ENCODE assay signal across 1 fruit fly cellular context in the genomic region with DNA sequence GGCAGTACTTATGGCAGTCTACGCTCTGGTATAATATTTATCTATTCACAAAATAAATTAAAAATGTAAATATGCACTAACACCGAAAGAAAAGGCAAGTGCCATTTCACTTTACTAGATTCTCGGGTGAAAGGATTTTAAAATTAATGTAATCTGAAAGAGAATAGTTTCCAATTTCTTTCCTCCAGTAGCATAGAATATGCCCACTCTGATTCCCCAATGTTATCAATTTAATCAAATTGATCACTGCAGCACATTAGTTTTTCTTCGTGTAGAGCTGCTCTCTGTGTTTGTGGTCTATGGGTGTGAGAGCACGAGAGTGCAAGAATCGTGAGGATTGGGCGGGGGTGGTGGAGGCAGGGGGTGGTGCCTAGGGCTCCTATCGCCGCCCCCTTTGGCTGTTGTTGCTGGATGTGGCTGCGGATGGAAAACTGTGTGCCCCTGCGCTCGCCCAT.
TF ChIP-seq lines count a peak whose summit lies in the region.

No protein-coding gene starts in this region.

TF ChIP-seq in whole organism, embryonic, 481 proteins besides CTCF, POLR2A, EP300 and RAD21 (continued from another document and continues in another):
- TF ChIP-seq NC2β (GFP tag; optimal IDR thresholded peaks at IDR 0.05; lab: Kevin White, UChicago): peak; percentile 73
- TF ChIP-seq CG13624 (GFP tag; optimal IDR thresholded peaks at IDR 0.05; lab: Kevin White, UChicago): no peak
- peak; percentile 76 for TF ChIP-seq CG8290 (GFP tag; optimal IDR thresholded peaks at IDR 0.05; lab: Kevin White, UChicago)
- TF ChIP-seq CG8290 (tag; optimal IDR thresholded peaks at IDR 0.05; lab: Kevin White, UChicago): peak; percentile 20 to 80
- TF ChIP-seq wor (GFP tag; IDR thresholded peaks at IDR 0.05; lab: Robert Waterston, UW): peak; percentile 71
- TF ChIP-seq CG8089 (GFP tag; optimal IDR thresholded peaks at IDR 0.05; lab: Kevin White, UChicago): peak; percentile 70
- TF ChIP-seq CG15479 (GFP tag; optimal IDR thresholded peaks at IDR 0.05; lab: Kevin White, UChicago): no peak
- peak; percentile 49 for TF ChIP-seq grn (GFP tag; optimal IDR thresholded peaks at IDR 0.05; lab: Kevin White, UChicago)
- TF ChIP-seq CG2875 (GFP tag; optimal IDR thresholded peaks at IDR 0.05; lab: Kevin White, UChicago): peak; percentile 89
- peak; percentile 79 for TF ChIP-seq Xbp1 (GFP tag; optimal IDR thresholded peaks at IDR 0.05; lab: Kevin White, UChicago)
- no peak for TF ChIP-seq sima (GFP tag; optimal IDR thresholded peaks at IDR 0.05; lab: Kevin White, UChicago)
- TF ChIP-seq H15 (GFP tag; IDR thresholded peaks at IDR 0.05; lab: Robert Waterston, UW): peak; percentile 32; the same call in 2 of the 3 replicates
- no peak for TF ChIP-seq B-H2 (GFP tag; optimal IDR thresholded peaks at IDR 0.05; lab: Kevin White, UChicago)
- TF ChIP-seq CG5180 (GFP tag; optimal IDR thresholded peaks at IDR 0.05; lab: Kevin White, UChicago): no peak
- peak; percentile 6 for TF ChIP-seq Ets97D (GFP tag; optimal IDR thresholded peaks at IDR 0.05; lab: Kevin White, UChicago)
- no peak for TF ChIP-seq nom (GFP tag; optimal IDR thresholded peaks at IDR 0.05; lab: Kevin White, UChicago)
- 0 out of 2 replicates have a peak, but pooled peaks have one; percentile 21 for TF ChIP-seq CG11696 (GFP tag; IDR thresholded peaks at IDR 0.05; lab: Robert Waterston, UW)
- no peak for TF ChIP-seq luna (GFP tag; optimal IDR thresholded peaks at IDR 0.05; lab: Kevin White, UChicago)
- TF ChIP-seq gt (GFP tag; IDR thresholded peaks at IDR 0.05; lab: Robert Waterston, UW): peak; percentile 58; the same call in 1 of the 2 replicates
- TF ChIP-seq yki (optimal IDR thresholded peaks at IDR 0.05; lab: Kevin White, UChicago): no peak
- no peak for TF ChIP-seq Taf1 (GFP tag; IDR thresholded peaks at IDR 0.05; lab: Robert Waterston, UW)
- peak; percentile 60 for TF ChIP-seq CG8944 (GFP tag; optimal IDR thresholded peaks at IDR 0.05; lab: Kevin White, UChicago)
- no peak for TF ChIP-seq Hr39 (optimal IDR thresholded peaks at IDR 0.05; lab: Kevin White, UChicago)
- peak; percentile 51 for TF ChIP-seq ems (GFP tag; optimal IDR thresholded peaks at IDR 0.05; lab: Kevin White, UChicago)
- TF ChIP-seq ind (GFP tag; optimal IDR thresholded peaks at IDR 0.05; lab: Kevin White, UChicago): peak; percentile 69
- TF ChIP-seq corto (GFP tag; optimal IDR thresholded peaks at IDR 0.05; lab: Kevin White, UChicago): peak; percentile 42
- no peak for TF ChIP-seq chinmo (GFP tag; IDR thresholded peaks at IDR 0.05; lab: Robert Waterston, UW; ENCODE audit: partially characterized antibody)
- peak; percentile 22 for TF ChIP-seq CG15073 (GFP tag; optimal IDR thresholded peaks at IDR 0.05; lab: Kevin White, UChicago)
- TF ChIP-seq cato (GFP tag; optimal IDR thresholded peaks at IDR 0.05; lab: Kevin White, UChicago; ENCODE audit: borderline replicate concordance): peak; percentile 88
- TF ChIP-seq Oaz (GFP tag; IDR thresholded peaks at IDR 0.05; lab: Robert Waterston, UW): no peak
- TF ChIP-seq CkIIα-i1 (GFP tag; IDR thresholded peaks at IDR 0.05; lab: Robert Waterston, UW): no peak
- TF ChIP-seq CG6683 (GFP tag; optimal IDR thresholded peaks at IDR 0.05; lab: Kevin White, UChicago): peak; percentile 42
- peak; percentile 75 for TF ChIP-seq Mes4 (GFP tag; optimal IDR thresholded peaks at IDR 0.05; lab: Kevin White, UChicago)
- TF ChIP-seq jumu (GFP tag; optimal IDR thresholded peaks at IDR 0.05; lab: Kevin White, UChicago): peak; percentile 60
- no peak for TF ChIP-seq wdn (GFP tag; IDR thresholded peaks at IDR 0.05; lab: Robert Waterston, UW)
- TF ChIP-seq hkb (optimal IDR thresholded peaks at IDR 0.05; lab: Kevin White, UChicago): no peak
- peak; percentile 71 for TF ChIP-seq hkb (GFP tag; IDR thresholded peaks at IDR 0.05; lab: Robert Waterston, UW)
- TF ChIP-seq tio (GFP tag; optimal IDR thresholded peaks at IDR 0.05; lab: Kevin White, UChicago): peak; percentile 84
- TF ChIP-seq CG34422 (GFP tag; IDR thresholded peaks at IDR 0.05; lab: Robert Waterston, UW): peak; percentile 80; the same call in 2 of the 3 replicates
- peak; percentile 31 for TF ChIP-seq eyg (GFP tag; optimal IDR thresholded peaks at IDR 0.05; lab: Kevin White, UChicago)
- peak; percentile 65 for TF ChIP-seq CG6272 (GFP tag; IDR thresholded peaks at IDR 0.05; lab: Robert Waterston, UW)
- TF ChIP-seq Oli (tag; optimal IDR thresholded peaks at IDR 0.05; lab: Kevin White, UChicago): peak; percentile 88
- TF ChIP-seq gro (GFP tag; optimal IDR thresholded peaks at IDR 0.05; lab: Kevin White, UChicago): no peak
- 0 out of 2 replicates have a peak, but pooled peaks have one; percentile 31 for TF ChIP-seq dimm (GFP tag; IDR thresholded peaks at IDR 0.05; lab: Robert Waterston, UW)
- TF ChIP-seq Myb (GFP tag; optimal IDR thresholded peaks at IDR 0.05; lab: Kevin White, UChicago): peak; percentile 18
- TF ChIP-seq lov (optimal IDR thresholded peaks at IDR 0.05; lab: Kevin White, UChicago): no peak
- TF ChIP-seq lov (GFP tag; IDR thresholded peaks at IDR 0.05; lab: Robert Waterston, UW): peak; percentile 72; the same call in 1 of the 3 replicates
- peak in 1 of 2 experiments; percentile 40 for TF ChIP-seq crp (GFP tag; optimal IDR thresholded peaks at IDR 0.05; lab: Kevin White, UChicago)
- no peak for TF ChIP-seq Dip3 (GFP tag; optimal IDR thresholded peaks at IDR 0.05; lab: Kevin White, UChicago)
- no peak for TF ChIP-seq klu (GFP tag; IDR thresholded peaks at IDR 0.05; lab: Robert Waterston, UW)
- no peak for TF ChIP-seq Hand (GFP tag; optimal IDR thresholded peaks at IDR 0.05; lab: Kevin White, UChicago)
- no peak for TF ChIP-seq tna (GFP tag; IDR thresholded peaks at IDR 0.05; lab: Robert Waterston, UW; ENCODE audit: partially characterized antibody)
- no peak; the same call in 2 of the 3 replicates for TF ChIP-seq Aef1 (GFP tag; IDR thresholded peaks at IDR 0.05; lab: Robert Waterston, UW)
- TF ChIP-seq CG10959 (GFP tag; IDR thresholded peaks at IDR 0.05; lab: Robert Waterston, UW): peak; percentile 76
- peak; percentile 94 for TF ChIP-seq CG2712 (tag; optimal IDR thresholded peaks at IDR 0.05; lab: Kevin White, UChicago)
- no peak for TF ChIP-seq Sin3A (optimal IDR thresholded peaks at IDR 0.05; lab: Kevin White, UChicago)
- TF ChIP-seq Opbp (GFP tag; IDR thresholded peaks at IDR 0.05; lab: Robert Waterston, UW; ENCODE audit: partially characterized antibody): no peak
- TF ChIP-seq CG6654 (GFP tag; optimal IDR thresholded peaks at IDR 0.05; lab: Kevin White, UChicago): peak; percentile 73
- TF ChIP-seq CG10654 (GFP tag; optimal IDR thresholded peaks at IDR 0.05; lab: Kevin White, UChicago): peak; percentile 66
- TF ChIP-seq en (GFP tag; optimal IDR thresholded peaks at IDR 0.05; lab: Kevin White, UChicago): peak; percentile 63
- peak; percentile 98 for TF ChIP-seq sens (GFP tag; lab: Kevin White, UChicago)
- TF ChIP-seq Dll (GFP tag; IDR thresholded peaks at IDR 0.05; lab: Robert Waterston, UW; ENCODE audit: partially characterized antibody): no peak
- no peak for TF ChIP-seq Dip2 (GFP tag; IDR thresholded peaks at IDR 0.05; lab: Robert Waterston, UW)
- TF ChIP-seq CG16779 (GFP tag; IDR thresholded peaks at IDR 0.05; lab: Robert Waterston, UW): no peak
- peak; percentile 65 for TF ChIP-seq Jarid2 (GFP tag; optimal IDR thresholded peaks at IDR 0.05; lab: Kevin White, UChicago)
- peak; percentile 82 for TF ChIP-seq row (GFP tag; IDR thresholded peaks at IDR 0.05; lab: Robert Waterston, UW)
- TF ChIP-seq CG4854 (GFP tag; optimal IDR thresholded peaks at IDR 0.05; lab: Kevin White, UChicago): peak; percentile 47
- peak; percentile 66 for TF ChIP-seq wek (GFP tag; optimal IDR thresholded peaks at IDR 0.05; lab: Kevin White, UChicago)
- peak; percentile 76 for TF ChIP-seq Ptx1 (GFP tag; IDR thresholded peaks at IDR 0.05; lab: Robert Waterston, UW)
- TF ChIP-seq CG33213 (GFP tag; optimal IDR thresholded peaks at IDR 0.05; lab: Kevin White, UChicago): peak; percentile 72
- no peak for TF ChIP-seq insv (GFP tag; optimal IDR thresholded peaks at IDR 0.05; lab: Kevin White, UChicago)
- no peak for TF ChIP-seq CG4282 (GFP tag; optimal IDR thresholded peaks at IDR 0.05; lab: Kevin White, UChicago)
- TF ChIP-seq Mad (GFP tag; optimal IDR thresholded peaks at IDR 0.05; lab: Kevin White, UChicago): peak; percentile 42
- TF ChIP-seq Drgx (GFP tag; IDR thresholded peaks at IDR 0.05; lab: Robert Waterston, UW): peak; percentile 88
- TF ChIP-seq Dfd (GFP tag; optimal IDR thresholded peaks at IDR 0.05; lab: Kevin White, UChicago): no peak
- TF ChIP-seq Usf (GFP tag; optimal IDR thresholded peaks at IDR 0.05; lab: Kevin White, UChicago): peak; percentile 67
- peak; percentile 60 for TF ChIP-seq CG10366 (GFP tag; IDR thresholded peaks at IDR 0.05; lab: Robert Waterston, UW)
- peak; percentile 70; the same call in 2 of the 3 replicates for TF ChIP-seq ken (GFP tag; IDR thresholded peaks at IDR 0.05; lab: Robert Waterston, UW)
- TF ChIP-seq Fer2 (tag; optimal IDR thresholded peaks at IDR 0.05; lab: Kevin White, UChicago): no peak
- TF ChIP-seq lab (GFP tag; optimal IDR thresholded peaks at IDR 0.05; lab: Kevin White, UChicago): peak; percentile 82
- TF ChIP-seq abd-A (tag; optimal IDR thresholded peaks at IDR 0.05; lab: Kevin White, UChicago): no peak
- peak; percentile 8 for TF ChIP-seq CG9797 (GFP tag; optimal IDR thresholded peaks at IDR 0.05; lab: Kevin White, UChicago)
- peak; percentile 52 for TF ChIP-seq Ada2b (GFP tag; IDR thresholded peaks at IDR 0.05; lab: Robert Waterston, UW)
- no peak for TF ChIP-seq stc (GFP tag; IDR thresholded peaks at IDR 0.05; lab: Robert Waterston, UW)
- TF ChIP-seq Hr78 (GFP tag; optimal IDR thresholded peaks at IDR 0.05; lab: Kevin White, UChicago): peak in 1 of 2 experiments; percentile 67
- TF ChIP-seq jigr1 (GFP tag; IDR thresholded peaks at IDR 0.05; lab: Robert Waterston, UW): no peak
- no peak for TF ChIP-seq CG6175 (GFP tag; IDR thresholded peaks at IDR 0.05; lab: Robert Waterston, UW)
- no peak for TF ChIP-seq CG34224 (GFP tag; IDR thresholded peaks at IDR 0.05; lab: Robert Waterston, UW; ENCODE audit: partially characterized antibody)
- TF ChIP-seq CG30431 (GFP tag; optimal IDR thresholded peaks at IDR 0.05; lab: Kevin White, UChicago): peak; percentile 75
- no peak; the same call in 2 of the 3 replicates for TF ChIP-seq CG7357 (GFP tag; IDR thresholded peaks at IDR 0.05; lab: Robert Waterston, UW)
- TF ChIP-seq CoRest (tag; optimal IDR thresholded peaks at IDR 0.05; lab: Kevin White, UChicago): peak; percentile 89
- no peak for TF ChIP-seq cg (GFP tag; optimal IDR thresholded peaks at IDR 0.05; lab: Kevin White, UChicago)
- TF ChIP-seq sqz (GFP tag; optimal IDR thresholded peaks at IDR 0.05; lab: Kevin White, UChicago): peak; percentile 85
- peak; percentile 67 for TF ChIP-seq CG12236 (GFP tag; optimal IDR thresholded peaks at IDR 0.05; lab: Kevin White, UChicago)
- TF ChIP-seq ato (GFP tag; IDR thresholded peaks at IDR 0.05; lab: Robert Waterston, UW; ENCODE audit: partially characterized antibody): no peak
- TF ChIP-seq CG31365 (tag; optimal IDR thresholded peaks at IDR 0.05; lab: Kevin White, UChicago): peak; percentile 18
- no peak for TF ChIP-seq Hey (tag; optimal IDR thresholded peaks at IDR 0.05; lab: Kevin White, UChicago)
- TF ChIP-seq Hmr (GFP tag; optimal IDR thresholded peaks at IDR 0.05; lab: Kevin White, UChicago): peak; percentile 45
- TF ChIP-seq slou (GFP tag; optimal IDR thresholded peaks at IDR 0.05; lab: Kevin White, UChicago): peak; percentile 53
- TF ChIP-seq CG2129 (GFP tag; IDR thresholded peaks at IDR 0.05; lab: Robert Waterston, UW; ENCODE audit: partially characterized antibody): no peak
- no peak for TF ChIP-seq ash1 (GFP tag; optimal IDR thresholded peaks at IDR 0.05; lab: Kevin White, UChicago)
- no peak for TF ChIP-seq usp (GFP tag; optimal IDR thresholded peaks at IDR 0.05; lab: Kevin White, UChicago)
- peak; percentile 34 for TF ChIP-seq CG3281 (GFP tag; optimal IDR thresholded peaks at IDR 0.05; lab: Kevin White, UChicago)
- TF ChIP-seq Sox102F (GFP tag; optimal IDR thresholded peaks at IDR 0.05; lab: Kevin White, UChicago): peak; percentile 86
- TF ChIP-seq dm (GFP tag; optimal IDR thresholded peaks at IDR 0.05; lab: Kevin White, UChicago): no peak
- TF ChIP-seq NC2α (GFP tag; optimal IDR thresholded peaks at IDR 0.05; lab: Kevin White, UChicago): peak; percentile 30
- peak; percentile 90 for TF ChIP-seq CG8388 (GFP tag; optimal IDR thresholded peaks at IDR 0.05; lab: Kevin White, UChicago)
- TF ChIP-seq zfh2 (GFP tag; optimal IDR thresholded peaks at IDR 0.05; lab: Kevin White, UChicago): no peak
- TF ChIP-seq Nf-YC (tag; optimal IDR thresholded peaks at IDR 0.05; lab: Kevin White, UChicago): peak; percentile 21
- TF ChIP-seq MESR4 (GFP tag; optimal IDR thresholded peaks at IDR 0.05; lab: Kevin White, UChicago): peak; percentile 0
- TF ChIP-seq CG10565 (GFP tag; optimal IDR thresholded peaks at IDR 0.05; lab: Kevin White, UChicago): peak; percentile 44
- peak; percentile 40; the same call in 1 of the 2 replicates for TF ChIP-seq E2f2 (GFP tag; IDR thresholded peaks at IDR 0.05; lab: Robert Waterston, UW)
- TF ChIP-seq CG10543 (GFP tag; optimal IDR thresholded peaks at IDR 0.05; lab: Kevin White, UChicago): peak; percentile 26
- TF ChIP-seq hth (optimal IDR thresholded peaks at IDR 0.05; lab: Kevin White, UChicago): no peak
- peak; percentile 79 for TF ChIP-seq pnt (GFP tag; optimal IDR thresholded peaks at IDR 0.05; lab: Kevin White, UChicago)
- no peak for TF ChIP-seq gfzf (GFP tag; optimal IDR thresholded peaks at IDR 0.05; lab: Kevin White, UChicago)
- peak; percentile 28; the same call in 1 of the 2 replicates for TF ChIP-seq CG7372 (GFP tag; IDR thresholded peaks at IDR 0.05; lab: Robert Waterston, UW)
- TF ChIP-seq CG13424 (tag; optimal IDR thresholded peaks at IDR 0.05; lab: Kevin White, UChicago): peak; percentile 87
- no peak for TF ChIP-seq CG6791 (GFP tag; IDR thresholded peaks at IDR 0.05; lab: Robert Waterston, UW; ENCODE audit: partially characterized antibody)
- peak; percentile 74 for TF ChIP-seq CG18476 (GFP tag; optimal IDR thresholded peaks at IDR 0.05; lab: Kevin White, UChicago)
- TF ChIP-seq CG4424 (GFP tag; optimal IDR thresholded peaks at IDR 0.05; lab: Kevin White, UChicago): peak; percentile 90
- TF ChIP-seq chm (GFP tag; IDR thresholded peaks at IDR 0.05; lab: Robert Waterston, UW): peak; percentile 72
- peak; percentile 66; the same call in 2 of the 3 replicates for TF ChIP-seq ase (GFP tag; IDR thresholded peaks at IDR 0.05; lab: Robert Waterston, UW)
- TF ChIP-seq nmo (GFP tag; optimal IDR thresholded peaks at IDR 0.05; lab: Kevin White, UChicago): peak; percentile 94
- peak; percentile 85 for TF ChIP-seq Six4 (GFP tag; optimal IDR thresholded peaks at IDR 0.05; lab: Kevin White, UChicago)
- no peak for TF ChIP-seq ham (GFP tag; IDR thresholded peaks at IDR 0.05; lab: Robert Waterston, UW)
